Worm (Caenorhabditis elegans) whole organism, early embryonic: ENCODE data around the gene pssy-1.

Source experiments
- B0310.2 ChIP-seq: sonication (generic microtip); optimal IDR thresholded peaks from 2 replicates; lab custom pipeline; 2016; ENCODE audit warnings: mild to moderate bottlenecking, missing genetic modification characterization, missing compliant biosample characterization
- F13C5.2 ChIP-seq: sonication (generic microtip); optimal IDR thresholded peaks from 2 replicates; lab custom pipeline; 2017; ENCODE audit warnings: mild to moderate bottlenecking, missing genetic modification characterization, inconsistent platforms, missing compliant biosample characterization
- aly-1 ChIP-seq: sonication (generic microtip); optimal IDR thresholded peaks from 2 replicates; lab custom pipeline; 2016; ENCODE audit warnings: missing genetic modification characterization, missing compliant biosample characterization
- ama-1 ChIP-seq: fragments of 150-350 bp; optimal IDR thresholded peaks from 2 replicates; lab custom pipeline; 2014
- ceh-13 ChIP-seq: fragments of 200-800 bp; sonication (Bioruptor generic); optimal IDR thresholded peaks from 2 replicates; lab custom pipeline; 2018; ENCODE audit warnings: mild to moderate bottlenecking, missing genetic modification characterization, missing compliant biosample characterization
- ceh-36 ChIP-seq: sonication (generic microtip); optimal IDR thresholded peaks from 2 replicates; lab custom pipeline; 2016; ENCODE audit warnings: missing genetic modification characterization, inconsistent platforms, missing compliant biosample characterization
- ets-7 ChIP-seq: sonication (generic microtip); optimal IDR thresholded peaks from 2 replicates; lab custom pipeline; 2016; ENCODE audit warnings: missing genotype, missing genetic modification characterization, missing compliant biosample characterization
- flt-1 ChIP-seq: fragments of 200-800 bp; sonication (Bioruptor generic); IDR thresholded peaks from 2 replicates; pipeline ENCODE4 v1.3.6; 2022; ENCODE audit warnings: missing genetic modification characterization, missing compliant biosample characterization
- hmbx-1 ChIP-seq: sonication (generic microtip); optimal IDR thresholded peaks from 2 replicates; lab custom pipeline; 2016; ENCODE audit warnings: mild to moderate bottlenecking, missing genetic modification characterization, missing compliant biosample characterization
- hmg-4 ChIP-seq: fragments of 200-800 bp; sonication (Bioruptor generic); optimal IDR thresholded peaks from 2 replicates; lab custom pipeline; 2018; ENCODE audit warnings: mild to moderate bottlenecking, missing genetic modification characterization, missing compliant biosample characterization
- hnd-1 ChIP-seq: sonication (generic microtip); optimal IDR thresholded peaks from 2 replicates; lab custom pipeline; 2016; ENCODE audit warnings: missing genetic modification characterization, missing compliant biosample characterization
- pes-1 ChIP-seq: fragments of 200-800 bp; sonication (Bioruptor generic); IDR thresholded peaks from 2 replicates; pipeline ENCODE4 v1.3.6; 2022; ENCODE audit warnings: missing genetic modification reagents, missing genetic modification characterization, missing compliant biosample characterization
- scrt-1 ChIP-seq: fragments of 200-800 bp; sonication (Bioruptor generic); IDR thresholded peaks from 2 replicates; pipeline ENCODE4 v1.3.6; 2022; ENCODE audit warnings: missing genetic modification characterization, missing compliant biosample characterization
- sea-1 ChIP-seq: fragments of 200-800 bp; sonication (Bioruptor generic); conservative IDR thresholded peaks from 2 replicates; pipeline ENCODE4 v1.3.6; 2022; ENCODE audit warnings: missing genetic modification characterization, missing compliant biosample characterization
- tbx-11 ChIP-seq: fragments of 200-800 bp; sonication (Bioruptor generic); IDR thresholded peaks from 2 replicates; pipeline ENCODE4 v1.3.6; 2022; ENCODE audit warnings: missing genetic modification characterization, missing compliant biosample characterization
- tbx-37 ChIP-seq: fragments of 200-800 bp; sonication (Bioruptor generic); conservative IDR thresholded peaks from 2 replicates; pipeline ENCODE4 v1.3.6; 2022; ENCODE audit warnings: missing genetic modification reagents, missing genetic modification characterization, missing compliant biosample characterization
- tra-4 ChIP-seq: sonication (generic microtip); optimal IDR thresholded peaks from 2 replicates; lab custom pipeline; 2017; ENCODE audit warnings: missing genetic modification characterization, missing compliant biosample characterization

The pssy-1 gene

DNA sequence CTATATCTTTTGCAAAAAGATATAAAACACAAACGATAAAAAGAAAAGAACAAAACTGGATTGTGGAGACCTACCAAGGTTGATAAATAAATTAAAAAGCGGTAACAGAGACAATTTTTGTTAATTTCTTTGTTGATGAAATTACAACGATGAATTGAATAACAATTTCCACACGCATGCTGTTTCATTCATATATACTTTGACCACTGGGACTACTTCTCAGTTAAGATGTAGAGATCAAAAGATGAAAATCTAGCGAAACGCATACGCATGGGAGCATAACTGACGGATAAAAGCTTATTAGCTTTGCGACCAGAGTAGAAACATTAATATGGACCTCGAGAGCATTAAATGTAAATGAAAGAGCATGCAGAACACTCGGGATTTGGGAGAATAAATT, 9.3 kb upstream of the pssy-1 start:
- no peak for TF ChIP-seq ets-7 (tag; lab: Kevin White, UChicago)
- no peak for TF ChIP-seq hnd-1 (tag; lab: Kevin White, UChicago)
- TF ChIP-seq hmg-4 (GFP tag; lab: Kevin White, UChicago): no peak
- TF ChIP-seq ama-1: no peak
- TF ChIP-seq tra-4: no peak
- no peak for TF ChIP-seq B0310.2
- TF ChIP-seq pes-1 (GFP tag; lab: Robert Waterston, UW): no peak
- TF ChIP-seq ceh-36 (tag; lab: Kevin White, UChicago): no peak
- TF ChIP-seq sea-1 (GFP tag; lab: Robert Waterston, UW): no peak
- no peak for TF ChIP-seq ceh-13 (GFP tag; lab: Kevin White, UChicago)

DNA sequence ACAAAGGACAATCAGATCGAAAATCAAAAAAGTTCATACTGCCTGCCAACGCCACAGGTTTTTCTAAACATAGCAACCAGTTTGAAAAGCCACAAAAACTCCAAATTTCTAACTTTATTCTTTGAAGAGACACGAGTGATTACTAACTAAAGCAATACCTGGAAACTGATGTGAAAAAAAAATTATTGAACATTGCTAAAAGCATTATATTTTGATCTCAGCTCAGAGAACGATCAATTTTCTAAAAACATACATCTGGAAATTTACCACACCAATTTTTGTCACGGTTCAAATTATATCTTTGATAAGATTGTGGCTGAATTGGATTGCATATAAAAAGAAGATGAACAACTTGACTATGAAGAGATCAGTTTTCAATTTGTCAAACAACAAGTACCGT, 7.9 kb upstream of the pssy-1 start:
- TF ChIP-seq F13C5.2 (no peak), flt-1 (no peak), hmbx-1 (tag; lab: Kevin White, UChicago) (no peak), hnd-1 (tag; lab: Kevin White, UChicago) (no peak), ceh-36 (tag; lab: Kevin White, UChicago) (no peak), ets-7 (tag; lab: Kevin White, UChicago) (no peak), ceh-13 (GFP tag; lab: Kevin White, UChicago) (no peak)

DNA sequence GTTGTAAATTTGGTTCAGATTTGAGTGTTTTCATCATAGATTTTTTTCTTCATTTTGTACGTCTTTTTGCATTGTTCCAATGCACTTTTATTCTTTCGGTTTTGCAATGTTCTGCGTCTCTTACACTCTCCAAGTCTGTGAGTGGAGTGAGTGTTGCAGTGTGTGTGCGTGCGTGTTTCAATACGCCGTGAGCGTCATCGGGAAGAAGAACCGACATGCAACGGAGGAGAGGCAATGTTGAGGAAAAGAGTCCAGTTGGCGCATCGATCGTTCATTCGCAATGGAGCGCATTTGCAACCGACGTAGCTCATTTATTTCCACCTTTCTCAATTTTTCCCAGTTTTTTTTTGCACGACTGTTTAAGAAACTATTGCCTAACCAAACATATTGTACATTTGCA, 6.8 kb upstream of the pssy-1 start, which contains the start of gene ZC506.1:
Gene ZC506.1, plus strand, starts transcription at position 400 of the 400 bp plus-strand sequence.
- no peak for TF ChIP-seq ceh-36 (tag; lab: Kevin White, UChicago)
- no peak for TF ChIP-seq scrt-1
- TF ChIP-seq F13C5.2: peak; percentile 93
- peak; percentile 4 for TF ChIP-seq B0310.2
- peak; percentile 44; the same call in 1 of the 2 replicates for TF ChIP-seq flt-1
- no peak for TF ChIP-seq hmbx-1 (tag; lab: Kevin White, UChicago)
- no peak for TF ChIP-seq hnd-1 (tag; lab: Kevin White, UChicago)
- TF ChIP-seq tbx-11 (GFP tag; lab: Robert Waterston, UW): peak; percentile 52; the same call in 1 of the 2 replicates
- TF ChIP-seq ama-1: no peak
- no peak for TF ChIP-seq pes-1 (GFP tag; lab: Robert Waterston, UW)
- no peak for TF ChIP-seq ceh-13 (GFP tag; lab: Kevin White, UChicago)
- no peak for TF ChIP-seq sea-1 (GFP tag; lab: Robert Waterston, UW)
- TF ChIP-seq ets-7 (tag; lab: Kevin White, UChicago): peak; percentile 36
- no peak for TF ChIP-seq tra-4
- peak; percentile 68 for TF ChIP-seq hmg-4 (GFP tag; lab: Kevin White, UChicago)
- no peak for TF ChIP-seq aly-1 (tag; lab: Kevin White, UChicago)
- no peak for TF ChIP-seq tbx-37 (GFP tag; lab: Robert Waterston, UW)

DNA sequence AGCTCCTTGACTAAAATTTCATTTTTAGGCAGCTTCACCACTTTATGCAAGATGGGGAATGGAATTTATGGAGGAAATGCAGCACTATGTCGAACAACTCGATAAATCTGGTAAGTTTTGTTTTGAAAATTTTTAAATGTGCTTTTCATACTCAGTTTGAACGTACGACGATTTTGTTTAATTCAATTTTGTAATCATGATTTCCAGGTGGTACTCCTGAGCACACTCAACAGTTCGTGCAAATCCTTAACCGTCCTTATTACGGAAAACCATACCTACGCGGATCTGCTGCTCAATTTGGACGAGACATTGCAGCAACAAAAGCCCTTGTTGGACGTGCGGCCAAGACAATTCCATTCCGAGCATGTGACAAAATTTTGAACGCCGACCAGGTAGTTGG, 2.9 kb upstream of the pssy-1 start:
- TF ChIP-seq ets-7 (tag; lab: Kevin White, UChicago) (no peak), flt-1 (no peak), tbx-37 (GFP tag; lab: Robert Waterston, UW) (no peak), sea-1 (GFP tag; lab: Robert Waterston, UW) (no peak), scrt-1 (no peak), tra-4 (no peak)

DNA sequence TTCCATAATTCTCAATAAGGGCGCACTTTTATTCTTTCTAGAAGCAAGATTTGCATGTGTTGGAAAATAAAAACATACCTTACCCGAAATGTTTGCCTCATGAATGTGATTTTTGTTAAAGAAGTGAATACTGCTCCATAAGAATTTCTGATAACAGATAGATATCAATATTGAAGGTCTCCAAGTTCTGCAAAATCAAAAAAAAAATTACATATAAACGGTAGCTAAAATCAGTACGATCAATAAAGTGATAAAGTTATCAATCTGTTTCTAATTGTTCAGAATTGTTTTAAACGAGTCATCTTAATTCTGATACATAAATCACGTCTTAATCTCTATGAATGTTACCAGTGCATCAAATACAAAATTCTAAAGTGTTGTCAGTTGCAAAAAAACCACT, 10.8 kb downstream of the pssy-1 start, which contains the start of gene mgl-1:
Gene mgl-1, minus strand, starts transcription at position 101 of the 400 bp plus-strand sequence.
- TF ChIP-seq tbx-37 (GFP tag; lab: Robert Waterston, UW) (no peak), ceh-36 (tag; lab: Kevin White, UChicago) (no peak), sea-1 (GFP tag; lab: Robert Waterston, UW) (no peak), tra-4 (no peak), pes-1 (GFP tag; lab: Robert Waterston, UW) (no peak), hnd-1 (tag; lab: Kevin White, UChicago) (no peak), B0310.2 (no peak)

DNA sequence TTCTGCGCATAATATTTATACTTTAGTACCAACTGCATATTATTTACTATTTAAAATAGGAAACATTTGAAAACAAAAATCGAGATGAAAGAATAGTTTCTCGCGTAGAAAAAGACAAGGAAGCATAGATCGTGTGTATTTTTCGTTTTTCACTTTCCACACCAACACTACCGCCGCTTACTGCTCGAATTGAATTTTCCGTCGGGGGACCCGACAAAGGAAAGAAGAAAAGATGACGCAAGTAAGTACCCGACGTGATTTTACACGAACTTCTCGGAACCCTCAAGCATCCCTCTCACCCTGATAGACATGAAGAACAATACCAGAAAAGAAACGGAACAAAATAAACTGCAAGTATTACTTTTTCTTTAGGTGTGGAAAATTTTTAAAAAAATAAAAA, 15.9 kb downstream of the pssy-1 start:
- TF ChIP-seq hmbx-1 (tag; lab: Kevin White, UChicago) (no peak), flt-1 (no peak), tra-4 (no peak), ets-7 (tag; lab: Kevin White, UChicago) (no peak), hmg-4 (GFP tag; lab: Kevin White, UChicago) (no peak), scrt-1 (no peak), B0310.2 (no peak), tbx-11 (GFP tag; lab: Robert Waterston, UW) (no peak), sea-1 (GFP tag; lab: Robert Waterston, UW) (no peak), F13C5.2 (no peak), ceh-36 (tag; lab: Kevin White, UChicago) (no peak), ama-1 (no peak), pes-1 (GFP tag; lab: Robert Waterston, UW) (no peak), hnd-1 (tag; lab: Kevin White, UChicago) (no peak), tbx-37 (GFP tag; lab: Robert Waterston, UW) (no peak)

DNA sequence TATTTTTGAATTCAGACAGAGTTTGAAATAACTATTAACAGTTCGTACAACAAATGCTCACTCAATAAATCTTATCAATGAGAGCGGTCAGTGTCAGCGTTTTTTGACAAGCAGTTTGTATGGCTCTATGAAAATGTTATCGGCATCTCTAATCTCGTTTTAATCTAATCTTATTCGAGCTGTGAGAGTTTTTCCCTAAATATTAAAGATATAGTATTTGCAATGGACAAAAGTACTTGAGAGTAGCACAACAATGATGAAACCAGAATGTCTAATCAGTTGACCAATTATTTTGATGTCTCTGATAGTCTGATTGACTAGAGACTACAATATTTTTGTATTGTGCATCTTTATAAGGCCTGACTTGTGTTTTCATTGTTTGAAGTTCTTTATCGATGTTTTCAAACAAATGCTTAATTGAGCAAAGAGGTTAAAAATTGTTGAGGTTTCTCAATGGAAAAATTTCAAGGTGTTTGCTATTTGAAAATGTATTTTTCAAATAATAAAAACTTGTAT, 19.6 kb downstream of the pssy-1 start, which contains the start of gene F19C6.5:
Gene F19C6.5, minus strand, starts transcription at position 51 of the 516 bp plus-strand sequence.
- no peak for TF ChIP-seq hnd-1 (tag; lab: Kevin White, UChicago)
- TF ChIP-seq flt-1: no peak
- TF ChIP-seq B0310.2: no peak
- TF ChIP-seq aly-1 (tag; lab: Kevin White, UChicago): no peak
- TF ChIP-seq tbx-37 (GFP tag; lab: Robert Waterston, UW): no peak

DNA sequence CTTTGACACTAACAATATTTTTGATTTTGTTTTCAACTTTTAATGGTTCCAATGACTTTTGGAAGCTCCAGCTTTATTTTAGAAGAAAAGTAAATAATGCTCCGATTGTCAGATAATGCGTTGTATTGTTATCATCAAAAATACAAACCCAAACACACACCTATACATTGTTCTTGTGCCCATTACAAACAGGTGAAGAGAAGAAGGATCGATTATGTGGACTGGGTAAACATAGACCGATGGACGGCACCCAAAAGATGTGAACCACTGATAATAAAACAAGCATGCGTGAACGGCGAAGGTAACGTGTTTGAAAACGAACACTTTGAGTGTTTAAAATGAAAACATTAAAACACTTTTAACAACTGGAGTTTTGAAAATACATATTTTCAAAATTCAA, 21.8 kb downstream of the pssy-1 start:
- TF ChIP-seq hnd-1 (tag; lab: Kevin White, UChicago): no peak
- no peak for TF ChIP-seq hmg-4 (GFP tag; lab: Kevin White, UChicago)
- no peak for TF ChIP-seq ets-7 (tag; lab: Kevin White, UChicago)
- TF ChIP-seq tra-4: no peak
- no peak for TF ChIP-seq hmbx-1 (tag; lab: Kevin White, UChicago)
- no peak for TF ChIP-seq pes-1 (GFP tag; lab: Robert Waterston, UW)
- no peak for TF ChIP-seq F13C5.2
- no peak for TF ChIP-seq B0310.2
- no peak for TF ChIP-seq scrt-1
- TF ChIP-seq flt-1: no peak
- no peak for TF ChIP-seq tbx-11 (GFP tag; lab: Robert Waterston, UW)
- no peak for TF ChIP-seq ceh-36 (tag; lab: Kevin White, UChicago)
- no peak for TF ChIP-seq ama-1
